Worm (Caenorhabditis elegans): ENCODE results near the gene ttr-7.

The ttr-7 gene

DNA sequence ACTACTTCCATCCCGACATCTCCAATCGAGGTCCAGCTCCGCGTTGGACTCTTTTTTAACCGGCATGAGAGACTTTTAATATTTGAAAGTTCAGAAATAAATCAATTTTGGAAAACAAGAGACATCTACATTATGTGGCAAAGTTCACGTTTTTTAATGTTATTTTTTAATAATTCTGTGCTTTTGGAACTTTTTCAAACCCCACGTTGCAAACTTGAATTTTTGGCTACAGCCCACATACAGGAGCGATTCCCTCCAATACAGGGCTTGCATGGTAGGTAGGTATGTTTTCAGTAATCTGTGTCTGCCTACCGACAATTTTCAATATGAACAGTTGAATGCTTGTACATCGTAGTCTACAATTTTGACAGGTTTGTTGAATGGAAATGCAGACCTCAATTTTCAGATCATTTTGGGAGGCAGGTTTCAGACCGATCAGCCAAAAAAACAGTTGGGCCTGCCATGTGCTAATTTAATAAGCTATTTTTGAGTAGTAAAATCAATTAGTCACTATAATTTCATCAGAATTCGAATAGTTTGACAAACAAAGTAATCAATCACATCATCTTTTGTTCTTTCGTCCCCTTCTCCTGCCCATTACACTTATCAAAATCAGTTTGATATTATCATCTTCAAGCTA is at the start of gene ttr-7, which contains the start of gene Y55B1AR.4:
TSS of gene ttr-7 (plus strand) at position 590 of the 640 bp plus-strand sequence.
TSS of gene Y55B1AR.4 (minus strand) at position 101 of the 640 bp plus-strand sequence.
- TF ChIP-seq rpc-1 (optimal IDR thresholded peaks at IDR 0.05) (no peak), rpc-1 (tag; optimal IDR thresholded peaks at IDR 0.05) (no peak), lir-1 (GFP tag; conservative IDR thresholded peaks at IDR 0.05) (no peak), ztf-28 (GFP tag; IDR thresholded peaks at IDR 0.05) (no peak), T07F8.4 (tag; optimal IDR thresholded peaks at IDR 0.05) (no peak), tlf-1 (GFP tag; optimal IDR thresholded peaks at IDR 0.05) (no peak), somi-1 (GFP tag; optimal IDR thresholded peaks at IDR 0.05) (no peak), snpc-1.3 (tag; optimal IDR thresholded peaks at IDR 0.05; ENCODE audit: insufficient read depth) (no peak), hmg-20 (GFP tag; IDR thresholded peaks at IDR 0.05) (no peak), atf-7 (tag; optimal IDR thresholded peaks at IDR 0.05) (no peak)

DNA sequence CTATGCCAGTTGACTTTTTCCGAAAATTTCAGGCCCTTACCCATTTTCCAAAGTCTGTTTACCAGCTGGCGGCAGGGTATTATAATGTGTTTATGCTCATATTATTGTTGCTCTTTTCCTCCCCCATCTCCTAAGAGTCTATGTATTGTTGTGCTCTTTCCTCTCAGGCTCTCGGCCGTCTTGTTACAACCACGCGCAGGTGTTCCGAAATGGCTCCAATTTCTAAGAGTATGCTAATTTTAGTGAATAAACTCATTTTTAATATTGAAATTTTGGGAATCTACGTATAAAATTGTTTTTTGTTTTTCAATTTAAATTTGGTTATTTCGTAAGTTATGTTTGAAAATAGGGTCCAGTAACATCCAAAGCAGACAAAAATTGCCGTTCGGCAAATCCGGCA is 47.7 kb upstream of the ttr-7 start:
- TF ChIP-seq zim-3 (tag; optimal IDR thresholded peaks at IDR 0.05) = no peak
- TF ChIP-seq snpc-1.3 (tag; optimal IDR thresholded peaks at IDR 0.05; ENCODE audit: insufficient read depth) = no peak
- no peak for TF ChIP-seq ceh-100 (GFP tag; IDR thresholded peaks at IDR 0.05)
- no peak for TF ChIP-seq gei-17 (GFP tag; optimal IDR thresholded peaks at IDR 0.05)
- no peak for TF ChIP-seq madf-6 (GFP tag; IDR thresholded peaks at IDR 0.05)
- no peak for TF ChIP-seq nhr-120 (GFP tag; IDR thresholded peaks at IDR 0.05)
- TF ChIP-seq Y95B8A.8 (GFP tag; IDR thresholded peaks at IDR 0.05) = no peak
- no peak for TF ChIP-seq F49E8.2 (tag; optimal IDR thresholded peaks at IDR 0.05; ENCODE audit: insufficient read depth)
- no peak for TF ChIP-seq bed-1 (GFP tag; IDR thresholded peaks at IDR 0.05)
- TF ChIP-seq ztf-6 (GFP tag; IDR thresholded peaks at IDR 0.05) = no peak
- TF ChIP-seq hlh-26 (GFP tag; conservative IDR thresholded peaks at IDR 0.05) = no peak
- TF ChIP-seq Y79H2A.3 (GFP tag; conservative IDR thresholded peaks at IDR 0.05) = no peak
- TF ChIP-seq cebp-1 (GFP tag; IDR thresholded peaks at IDR 0.05) = no peak
- TF ChIP-seq cebp-1 (tag; optimal IDR thresholded peaks at IDR 0.05) = no peak

DNA sequence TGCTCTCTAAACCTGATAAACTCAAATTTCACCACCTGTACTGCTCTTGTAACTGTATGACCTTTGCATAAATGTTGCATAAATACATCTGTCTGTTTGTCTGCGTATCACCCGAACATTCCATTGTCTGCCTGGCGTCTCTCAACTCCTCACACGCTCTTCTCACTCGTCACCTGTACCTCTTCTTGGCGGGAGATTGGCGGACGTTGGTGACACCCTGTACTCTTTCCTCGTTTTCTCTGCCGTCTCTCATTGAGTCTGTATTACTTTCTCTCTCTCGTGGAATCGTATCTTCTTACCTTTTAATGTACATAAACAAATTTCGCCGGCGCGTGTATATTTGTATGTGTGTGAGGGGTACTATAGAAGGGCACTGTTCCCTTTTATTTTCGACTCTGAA is 47.0 kb upstream of the ttr-7 start:
- TF ChIP-seq tbx-9 (tag; optimal IDR thresholded peaks at IDR 0.05; ENCODE audit: borderline replicate concordance) (no peak), hmg-1.2 (GFP tag; IDR thresholded peaks at IDR 0.05) (peak; percentile 85; the same call in 1 of the 2 replicates), pbrm-1 (GFP tag; IDR thresholded peaks at IDR 0.05) (no peak), efl-1 (GFP tag; optimal IDR thresholded peaks at IDR 0.05) (peak; percentile 29), ZK185.1 (tag; optimal IDR thresholded peaks at IDR 0.05; ENCODE audit: poor library complexity, severe bottlenecking) (peak; percentile 6), snpc-3.4 (tag; optimal IDR thresholded peaks at IDR 0.05) (peak; percentile 19), nhr-80 (tag; optimal IDR thresholded peaks at IDR 0.05) (peak; percentile 46)

- TF ChIP-seq F55B11.4 (tag; optimal IDR thresholded peaks at IDR 0.05; ENCODE audit: borderline replicate concordance, insufficient read depth) (no peak), nfyb-1 (GFP tag; IDR thresholded peaks at IDR 0.05) (no peak), atf-7 (tag; optimal IDR thresholded peaks at IDR 0.05) (no peak), nhr-179 (tag; optimal IDR thresholded peaks at IDR 0.05) (no peak), ceh-91 (GFP tag; IDR thresholded peaks at IDR 0.05) (no peak), B0261.1 (tag; optimal IDR thresholded peaks at IDR 0.05) (no peak), nhr-90 (tag; optimal IDR thresholded peaks at IDR 0.05) (no peak), hsf-1 (GFP tag; IDR thresholded peaks at IDR 0.05) (no peak), zfh-2 (GFP tag; conservative IDR thresholded peaks at IDR 0.05) (no peak), rcor-1 (GFP tag; IDR thresholded peaks at IDR 0.05) (no peak), pbrm-1 (GFP tag; IDR thresholded peaks at IDR 0.05) (no peak), nhr-80 (tag; optimal IDR thresholded peaks at IDR 0.05) (no peak), D2030.7 (GFP tag; IDR thresholded peaks at IDR 0.05) (no peak), ceh-79 (tag; optimal IDR thresholded peaks at IDR 0.05) (no peak), aptf-3 (GFP tag; IDR thresholded peaks at IDR 0.05) (no peak), attf-5 (GFP tag; optimal IDR thresholded peaks at IDR 0.05) (no peak), ztf-26 (tag; optimal IDR thresholded peaks at IDR 0.05) (no peak), nfya-1 (tag; optimal IDR thresholded peaks at IDR 0.05; ENCODE audit: borderline replicate concordance, insufficient read depth) (no peak)
Observed at ce11 chrIII:563755-564154, 42.0 kb upstream of the ttr-7 start.

Data from whole organism, young adult.